Fruit fly (Drosophila melanogaster) whole organism, embryonic: ENCODE measurements around the gene Parg.

Experiments used
- Abd-B ChIP-seq: fragments of 200-800 bp; sonication (Bioruptor generic); optimal IDR thresholded peaks from 2 replicates; lab custom pipeline; 2018; ENCODE audit warnings: missing biosample characterization, mild to moderate bottlenecking, missing genetic modification characterization, moderate library complexity
- B-H1 ChIP-seq: fragments of 200-800 bp; sonication (Bioruptor generic); IDR thresholded peaks from 3 replicates; pipeline ENCODE4 v1.3.6; 2022; ENCODE audit warnings: missing biosample characterization, missing genetic modification characterization
- Bdp1 ChIP-seq: fragments of 200-800 bp; sonication (Bioruptor generic); optimal IDR thresholded peaks from 3 replicates; lab custom pipeline; 2016; ENCODE audit warnings: missing biosample characterization, missing genetic modification characterization
- CG10147 ChIP-seq: fragments of 200-800 bp; sonication (Bioruptor generic); optimal IDR thresholded peaks from 2 replicates; lab custom pipeline; 2019; ENCODE audit warnings: missing biosample characterization, mild to moderate bottlenecking, missing genetic modification characterization, moderate library complexity
- CG10654 ChIP-seq: fragments of 200-800 bp; sonication (Bioruptor generic); optimal IDR thresholded peaks from 2 replicates; lab custom pipeline; 2016; ENCODE audit warnings: missing biosample characterization, missing genetic modification characterization
- CG11560 ChIP-seq: fragments of 200-800 bp; sonication (Bioruptor generic); IDR thresholded peaks from 3 replicates; pipeline ENCODE4 v1.3.6; 2022; ENCODE audit warnings: missing biosample characterization, missing genetic modification characterization
- CG12744 ChIP-seq: fragments of 200-800 bp; sonication (Bioruptor generic); optimal IDR thresholded peaks from 2 replicates; lab custom pipeline; 2016; ENCODE audit warnings: missing biosample characterization, missing genetic modification characterization
- CG17359 ChIP-seq: fragments of 200-800 bp; sonication (Bioruptor generic); optimal IDR thresholded peaks from 3 replicates; lab custom pipeline; 2018; ENCODE audit warnings: missing biosample characterization, mild to moderate bottlenecking, missing genetic modification characterization, moderate library complexity
- CG33213 ChIP-seq: fragments of 200-800 bp; sonication (Bioruptor generic); optimal IDR thresholded peaks from 3 replicates; lab custom pipeline; 2016; ENCODE audit warnings: missing biosample characterization, missing genetic modification characterization
- CG3838 ChIP-seq: fragments of 200-800 bp; sonication (Bioruptor generic); optimal IDR thresholded peaks from 3 replicates; lab custom pipeline; 2016; ENCODE audit warnings: missing biosample characterization, missing genetic modification characterization
- CG4360 ChIP-seq: fragments of 200-800 bp; sonication (Bioruptor generic); IDR thresholded peaks from 2 replicates; pipeline ENCODE4 v1.3.6; 2022; ENCODE audit warnings: missing biosample characterization, missing genetic modification characterization
- CG6689 ChIP-seq: fragments of 200-800 bp; sonication (Bioruptor generic); IDR thresholded peaks from 2 replicates; pipeline ENCODE4 v1.3.6; 2022; ENCODE audit warnings: missing biosample characterization, missing genetic modification characterization
- CG8290 ChIP-seq, 3 experiments: fragments of 200-800 bp; sonication (Bioruptor generic); optimal IDR thresholded peaks; 2 replicates each; lab custom pipeline; 2016 to 2019; ENCODE audit warnings: missing biosample characterization in 3 of 3, missing genetic modification characterization in 3 of 3, mild to moderate bottlenecking in 2 of 3, moderate library complexity in 1 of 3
- CG9797 ChIP-seq: fragments of 200-800 bp; sonication (Bioruptor generic); optimal IDR thresholded peaks from 3 replicates; lab custom pipeline; 2018; ENCODE audit warnings: missing biosample characterization, mild to moderate bottlenecking, missing genetic modification characterization
- Camta ChIP-seq: fragments of 200-800 bp; sonication (Bioruptor generic); optimal IDR thresholded peaks from 2 replicates; lab custom pipeline; 2016; ENCODE audit warnings: missing biosample characterization, missing genetic modification characterization
- Dad ChIP-seq: fragments of 200-800 bp; sonication (Bioruptor generic); optimal IDR thresholded peaks from 3 replicates; lab custom pipeline; 2016; ENCODE audit warnings: missing biosample characterization, missing genetic modification characterization
- Deaf1 ChIP-seq: fragments of 200-800 bp; optimal IDR thresholded peaks from 3 replicates; lab custom pipeline; 2019; ENCODE audit warnings: missing biosample characterization, mild to moderate bottlenecking, missing genetic modification characterization, moderate library complexity
- Dek ChIP-seq: fragments of 200-800 bp; sonication (Bioruptor generic); optimal IDR thresholded peaks from 3 replicates; lab custom pipeline; 2019; ENCODE audit warnings: missing biosample characterization, mild to moderate bottlenecking, missing genetic modification characterization, moderate library complexity
- Dll ChIP-seq: fragments of 200-800 bp; sonication (Bioruptor generic); IDR thresholded peaks from 4 replicates; pipeline ENCODE4 v1.3.6; 2022; ENCODE audit warnings: missing biosample characterization, missing genetic modification characterization; ENCODE audit not compliant: partially characterized antibody
- Drgx ChIP-seq: fragments of 200-800 bp; sonication (Bioruptor generic); IDR thresholded peaks from 2 replicates; pipeline ENCODE4 v1.3.6; 2022; ENCODE audit warnings: missing biosample characterization, missing genetic modification characterization
- Hand ChIP-seq: fragments of 200-800 bp; sonication (Bioruptor generic); optimal IDR thresholded peaks from 2 replicates; lab custom pipeline; 2017; ENCODE audit warnings: mild to moderate bottlenecking, missing biosample characterization, missing genetic modification reagents, missing genetic modification characterization
- Hr3 ChIP-seq: fragments of 200-800 bp; sonication (Bioruptor generic); optimal IDR thresholded peaks from 3 replicates; lab custom pipeline; 2016; ENCODE audit warnings: missing biosample characterization, missing genetic modification characterization
- Mes4 ChIP-seq: fragments of 200-800 bp; sonication (Bioruptor generic); optimal IDR thresholded peaks from 2 replicates; lab custom pipeline; 2016; ENCODE audit warnings: missing biosample characterization, missing genetic modification characterization
- NC2α ChIP-seq: fragments of 200-800 bp; sonication (Bioruptor generic); optimal IDR thresholded peaks from 2 replicates; lab custom pipeline; 2016; ENCODE audit warnings: missing biosample characterization, missing genetic modification characterization
- NK7.1 ChIP-seq: fragments of 200-800 bp; sonication (Bioruptor generic); optimal IDR thresholded peaks from 3 replicates; lab custom pipeline; 2016; ENCODE audit warnings: missing biosample characterization, missing genetic modification characterization
- Nf-YB ChIP-seq: fragments of 200-800 bp; sonication (Bioruptor generic); optimal IDR thresholded peaks from 3 replicates; lab custom pipeline; 2019; ENCODE audit warnings: missing biosample characterization, mild to moderate bottlenecking, missing genetic modification characterization, moderate library complexity
- YL-1 ChIP-seq: fragments of 200-800 bp; sonication (Bioruptor generic); optimal IDR thresholded peaks from 3 replicates; lab custom pipeline; 2017; ENCODE audit warnings: missing biosample characterization, mild to moderate bottlenecking, missing genetic modification characterization
- abd-A ChIP-seq: fragments of 200-800 bp; sonication (Bioruptor generic); optimal IDR thresholded peaks from 3 replicates; lab custom pipeline; 2019; ENCODE audit warnings: missing biosample characterization, mild to moderate bottlenecking, missing genetic modification characterization, moderate library complexity
- ac ChIP-seq: fragments of 200-800 bp; sonication (Bioruptor generic); optimal IDR thresholded peaks from 3 replicates; lab custom pipeline; 2017; ENCODE audit warnings: missing biosample characterization, mild to moderate bottlenecking, missing genetic modification characterization
- br ChIP-seq: fragments of >200 bp; optimal IDR thresholded peaks from 2 replicates; lab custom pipeline; 2017
- dimm ChIP-seq: fragments of 200-800 bp; sonication (Bioruptor generic); IDR thresholded peaks from 2 replicates; pipeline ENCODE4 v1.3.6; 2022; ENCODE audit warnings: missing biosample characterization, missing genetic modification characterization
- eve ChIP-seq, 2 experiments: fragments of >200 bp; optimal IDR thresholded peaks; 2 replicates each; lab custom pipeline; 2017; ENCODE audit warnings: missing biosample characterization in 2 of 2, missing genetic modification characterization in 2 of 2
- fru ChIP-seq: fragments of >200 bp; optimal IDR thresholded peaks from 2 replicates; lab custom pipeline; 2017
- gfzf ChIP-seq: fragments of 200-800 bp; sonication (Bioruptor generic); optimal IDR thresholded peaks from 2 replicates; lab custom pipeline; 2016; ENCODE audit warnings: missing biosample characterization, mild to moderate bottlenecking, missing genetic modification characterization, moderate library complexity
- ind ChIP-seq: fragments of 200-800 bp; sonication (Bioruptor generic); optimal IDR thresholded peaks from 3 replicates; lab custom pipeline; 2016; ENCODE audit warnings: missing biosample characterization, missing genetic modification characterization
- inv ChIP-seq: fragments of 200-800 bp; sonication (Bioruptor generic); IDR thresholded peaks from 2 replicates; pipeline ENCODE4 v1.3.6; 2022; ENCODE audit warnings: missing biosample characterization, missing genetic modification characterization; ENCODE audit not compliant: partially characterized antibody
- jigr1 ChIP-seq: fragments of 200-800 bp; sonication (Bioruptor generic); IDR thresholded peaks from 3 replicates; pipeline ENCODE4 v1.3.6; 2022; ENCODE audit warnings: missing biosample characterization, missing genetic modification characterization
- lab ChIP-seq: fragments of 200-800 bp; sonication (Bioruptor generic); optimal IDR thresholded peaks from 3 replicates; lab custom pipeline; 2017; ENCODE audit warnings: missing biosample characterization, missing genetic modification characterization, mild to moderate bottlenecking, moderate library complexity, missing genetic modification reagents
- org-1 ChIP-seq: fragments of 200-800 bp; sonication (Bioruptor generic); optimal IDR thresholded peaks from 2 replicates; lab custom pipeline; 2017; ENCODE audit warnings: missing biosample characterization, missing genetic modification characterization
- pfk ChIP-seq: fragments of 200-800 bp; sonication (Bioruptor generic); optimal IDR thresholded peaks from 2 replicates; lab custom pipeline; 2018; ENCODE audit warnings: missing biosample characterization, mild to moderate bottlenecking, missing genetic modification characterization, moderate library complexity
- phol ChIP-seq: fragments of 200-800 bp; sonication (Bioruptor generic); optimal IDR thresholded peaks from 3 replicates; lab custom pipeline; 2018; ENCODE audit warnings: missing biosample characterization, mild to moderate bottlenecking, missing genetic modification characterization, moderate library complexity
- pzg ChIP-seq: fragments of 200-800 bp; sonication (Bioruptor generic); optimal IDR thresholded peaks from 3 replicates; lab custom pipeline; 2018; ENCODE audit warnings: missing biosample characterization, mild to moderate bottlenecking, missing genetic modification characterization, moderate library complexity
- row ChIP-seq: fragments of 200-800 bp; sonication (Bioruptor generic); IDR thresholded peaks from 3 replicates; pipeline ENCODE4 v1.3.6; 2022; ENCODE audit warnings: missing biosample characterization, missing genetic modification characterization
- shn ChIP-seq: fragments of 200-800 bp; sonication (Bioruptor generic); optimal IDR thresholded peaks from 3 replicates; lab custom pipeline; 2016; ENCODE audit warnings: missing biosample characterization, missing genetic modification characterization
- sima ChIP-seq: fragments of 200-800 bp; sonication (Bioruptor generic); optimal IDR thresholded peaks from 2 replicates; lab custom pipeline; 2016; ENCODE audit warnings: missing biosample characterization, missing genetic modification characterization
- sr ChIP-seq: fragments of 200-800 bp; sonication (Bioruptor generic); IDR thresholded peaks from 3 replicates; pipeline ENCODE4 v1.3.6; 2022; ENCODE audit warnings: missing biosample characterization, missing genetic modification characterization
- sug ChIP-seq: fragments of 200-800 bp; optimal IDR thresholded peaks from 2 replicates; lab custom pipeline; 2019; ENCODE audit warnings: missing biosample characterization, mild to moderate bottlenecking, missing genetic modification characterization, moderate library complexity
- trh ChIP-seq: fragments of 200-800 bp; sonication (Bioruptor generic); optimal IDR thresholded peaks from 2 replicates; lab custom pipeline; 2016; ENCODE audit warnings: missing biosample characterization, missing genetic modification characterization
- unc-4 ChIP-seq: fragments of 200-800 bp; sonication (Bioruptor generic); IDR thresholded peaks from 2 replicates; pipeline ENCODE4 v1.3.6; 2022; ENCODE audit warnings: missing biosample characterization, missing genetic modification characterization; ENCODE audit not compliant: partially characterized antibody
- unpg ChIP-seq: fragments of 200-800 bp; sonication (Bioruptor generic); optimal IDR thresholded peaks from 3 replicates; lab custom pipeline; 2018; ENCODE audit warnings: missing biosample characterization, mild to moderate bottlenecking, missing genetic modification characterization, moderate library complexity
- zfh2 ChIP-seq: fragments of 200-800 bp; sonication (Bioruptor generic); optimal IDR thresholded peaks from 2 replicates; lab custom pipeline; 2016; ENCODE audit warnings: missing biosample characterization, missing genetic modification characterization

Gene Parg

DNA sequence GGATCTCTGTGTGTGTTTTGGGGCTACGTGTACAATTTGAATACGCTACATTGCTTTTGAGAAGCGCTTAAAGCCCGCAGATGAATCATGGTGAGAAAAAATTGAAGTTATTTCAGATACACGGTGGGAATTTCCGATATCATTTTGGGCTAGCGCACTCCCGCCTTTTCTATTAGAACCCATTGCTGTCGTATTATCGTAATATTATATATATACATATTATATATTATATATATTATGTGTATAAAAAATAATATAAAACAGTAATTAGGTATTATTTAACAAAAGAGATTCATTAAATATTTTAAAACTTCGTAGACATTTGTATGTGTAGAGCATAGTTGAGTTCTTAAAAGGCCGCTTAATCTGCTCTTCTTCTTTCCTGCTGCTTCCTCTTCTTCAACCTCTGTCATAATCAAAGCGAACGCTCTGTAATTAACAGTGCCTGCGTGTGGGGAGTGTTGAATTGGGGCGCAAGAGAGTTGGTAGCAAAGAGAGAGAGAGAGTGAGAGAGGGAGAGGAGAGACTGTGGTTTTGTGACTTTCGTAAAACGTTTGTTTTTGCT, 6.6 kb upstream of the Parg start (continued):
- TF ChIP-seq Drgx (GFP tag; lab: Robert Waterston, UW): peak; percentile 73
- TF ChIP-seq Mes4: no peak
- TF ChIP-seq unpg: peak; percentile 74
- peak; percentile 22 for TF ChIP-seq zfh2 (GFP tag; lab: Kevin White, UChicago)
- peak; percentile 74 for TF ChIP-seq Nf-YB (GFP tag; lab: Kevin White, UChicago)
- peak; percentile 27 for TF ChIP-seq CG8290 (GFP tag; optimal IDR thresholded peaks at IDR 0.05; lab: Kevin White, UChicago)
- peak in 1 of 2 experiments; percentile 27 for TF ChIP-seq CG8290 (tag; optimal IDR thresholded peaks at IDR 0.05; lab: Kevin White, UChicago)
- TF ChIP-seq Dek (tag; lab: Kevin White, UChicago): peak; percentile 81
- TF ChIP-seq NC2α (GFP tag; lab: Kevin White, UChicago): no peak
- TF ChIP-seq CG33213 (GFP tag; lab: Kevin White, UChicago): no peak
- TF ChIP-seq jigr1: no peak
- TF ChIP-seq CG3838 (GFP tag; lab: Kevin White, UChicago): no peak
- no peak for TF ChIP-seq Dad (GFP tag; lab: Kevin White, UChicago)
- no peak for TF ChIP-seq pfk (GFP tag; lab: Kevin White, UChicago)
- peak; percentile 73 for TF ChIP-seq ind (GFP tag; lab: Kevin White, UChicago)
- TF ChIP-seq unc-4 (GFP tag; lab: Robert Waterston, UW): no peak
- no peak; the same call in 1 of the 3 replicates for TF ChIP-seq CG11560 (tag; lab: Robert Waterston, UW)
- TF ChIP-seq lab (GFP tag; lab: Kevin White, UChicago): peak; percentile 85
- TF ChIP-seq sr: no peak
- peak; percentile 81 for TF ChIP-seq CG10147 (GFP tag; lab: Kevin White, UChicago)
- no peak for TF ChIP-seq dimm
- TF ChIP-seq inv (GFP tag; lab: Robert Waterston, UW): no peak
- TF ChIP-seq CG10654: peak; percentile 47
- TF ChIP-seq sima (GFP tag; lab: Kevin White, UChicago): no peak
- TF ChIP-seq Deaf1: peak; percentile 65
- peak; percentile 70 for TF ChIP-seq B-H1
- peak; percentile 91 for TF ChIP-seq Hr3 (GFP tag; lab: Kevin White, UChicago)
- TF ChIP-seq CG12744: no peak
- TF ChIP-seq Bdp1 (GFP tag; lab: Kevin White, UChicago): no peak
- TF ChIP-seq row (GFP tag; lab: Robert Waterston, UW): peak; percentile 78
- peak; percentile 57 for TF ChIP-seq YL-1
- TF ChIP-seq Abd-B (GFP tag; lab: Kevin White, UChicago): peak; percentile 84
- peak; percentile 94 for TF ChIP-seq phol (tag; lab: Kevin White, UChicago)
- no peak for TF ChIP-seq Dll
- peak; percentile 82 for TF ChIP-seq CG6689
- TF ChIP-seq abd-A (tag; lab: Kevin White, UChicago): peak; percentile 5
- no peak for TF ChIP-seq Camta (GFP tag; lab: Kevin White, UChicago)
- TF ChIP-seq eve (GFP tag; optimal IDR thresholded peaks at IDR 0.05; lab: Kevin White, UChicago): no peak
- TF ChIP-seq NK7.1 (GFP tag; lab: Kevin White, UChicago): no peak
- no peak for TF ChIP-seq shn (GFP tag; lab: Kevin White, UChicago)
- TF ChIP-seq sug: peak; percentile 59
- TF ChIP-seq CG17359 (tag; lab: Kevin White, UChicago): peak; percentile 85
- no peak for TF ChIP-seq fru
- peak; percentile 79 for TF ChIP-seq org-1 (GFP tag; lab: Kevin White, UChicago)
- no peak for TF ChIP-seq gfzf (GFP tag; lab: Kevin White, UChicago)
- TF ChIP-seq Hand (GFP tag; lab: Kevin White, UChicago): peak; percentile 59
- peak; percentile 3 for TF ChIP-seq trh (GFP tag; lab: Kevin White, UChicago)
- TF ChIP-seq CG4360: no peak
- TF ChIP-seq CG9797 (GFP tag; lab: Kevin White, UChicago): peak; percentile 21
- TF ChIP-seq pzg (GFP tag; lab: Kevin White, UChicago): no peak
- TF ChIP-seq ac (GFP tag; lab: Kevin White, UChicago): peak; percentile 22
- no peak for TF ChIP-seq br (lab: Kevin White, UChicago)
